Fruit fly (Drosophila melanogaster) whole organism, prepupa: Measurements from ENCODE around the gene Ubc84D.

Experiments
- Blimp-1 ChIP-seq: fragments of 200-800 bp; sonication (Bioruptor generic); optimal IDR thresholded peaks from 3 replicates; lab custom pipeline; 2017; ENCODE audit warnings: missing biosample characterization, missing genetic modification characterization, mild to moderate bottlenecking, moderate library complexity, missing genetic modification reagents
- CG10631 ChIP-seq: fragments of 200-800 bp; sonication (Bioruptor generic); optimal IDR thresholded peaks from 2 replicates; lab custom pipeline; 2016; ENCODE audit warnings: missing biosample characterization, missing genetic modification characterization
- CG11294 ChIP-seq: fragments of 200-800 bp; sonication (Bioruptor generic); IDR thresholded peaks from 2 replicates; pipeline ENCODE4 v1.3.6; 2022; ENCODE audit warnings: missing biosample characterization, missing genetic modification characterization
- CG11762 ChIP-seq: fragments of 200-800 bp; sonication (Bioruptor generic); optimal IDR thresholded peaks from 3 replicates; lab custom pipeline; 2016; ENCODE audit warnings: missing biosample characterization, missing genetic modification characterization; ENCODE audit not compliant: insufficient read depth
- CG11902 ChIP-seq: fragments of 200-800 bp; sonication (Bioruptor generic); optimal IDR thresholded peaks from 3 replicates; lab custom pipeline; 2016; ENCODE audit warnings: missing biosample characterization, missing genetic modification characterization
- CG15336 ChIP-seq: fragments of 200-800 bp; sonication (Bioruptor generic); IDR thresholded peaks from 2 replicates; pipeline ENCODE4 v1.3.6; 2022; ENCODE audit warnings: missing biosample characterization, missing genetic modification characterization
- CG1621 ChIP-seq: fragments of 200-800 bp; sonication (Bioruptor generic); optimal IDR thresholded peaks from 3 replicates; lab custom pipeline; 2018; ENCODE audit warnings: missing biosample characterization, mild to moderate bottlenecking, missing genetic modification characterization
- CG16779 ChIP-seq: fragments of 200-800 bp; sonication (Bioruptor generic); optimal IDR thresholded peaks from 3 replicates; lab custom pipeline; 2017; ENCODE audit warnings: missing biosample characterization, mild to moderate bottlenecking, missing genetic modification characterization
- CG3032 ChIP-seq: fragments of 200-800 bp; optimal IDR thresholded peaks from 2 replicates; lab custom pipeline; 2019; ENCODE audit warnings: missing biosample characterization, mild to moderate bottlenecking, missing genetic modification characterization, moderate library complexity
- CG32006 ChIP-seq: fragments of 200-800 bp; sonication (Bioruptor generic); optimal IDR thresholded peaks from 3 replicates; lab custom pipeline; 2017; ENCODE audit warnings: missing biosample characterization, mild to moderate bottlenecking, missing genetic modification characterization
- CG3919 ChIP-seq: fragments of 200-800 bp; sonication (Bioruptor generic); optimal IDR thresholded peaks from 3 replicates; lab custom pipeline; 2016; ENCODE audit warnings: missing biosample characterization, missing genetic modification characterization
- CG6276 ChIP-seq: fragments of 200-800 bp; sonication (Bioruptor generic); optimal IDR thresholded peaks from 2 replicates; lab custom pipeline; 2017; ENCODE audit warnings: missing biosample characterization, mild to moderate bottlenecking, missing genetic modification characterization
- CG7368 ChIP-seq: fragments of 200-800 bp; sonication (Bioruptor generic); optimal IDR thresholded peaks from 3 replicates; lab custom pipeline; 2016; ENCODE audit warnings: missing biosample characterization, missing genetic modification characterization
- CG8119 ChIP-seq: fragments of 200-800 bp; sonication (Bioruptor generic); IDR thresholded peaks from 3 replicates; pipeline ENCODE4 v1.3.6; 2022; ENCODE audit warnings: missing biosample characterization, missing genetic modification characterization
- CG8319 ChIP-seq: fragments of 200-800 bp; sonication (Bioruptor generic); optimal IDR thresholded peaks from 3 replicates; lab custom pipeline; 2016; ENCODE audit warnings: missing biosample characterization, missing genetic modification characterization
- Eip78C ChIP-seq: fragments of 200-800 bp; sonication (Bioruptor generic); peaks from one replicate; lab custom pipeline; 2016; ENCODE audit warnings: missing biosample characterization, missing genetic modification characterization
- Ets96B ChIP-seq: fragments of 200-800 bp; optimal IDR thresholded peaks from 2 replicates; lab custom pipeline; 2019; ENCODE audit warnings: missing biosample characterization, mild to moderate bottlenecking, missing genetic modification characterization, moderate library complexity
- Hr38 ChIP-seq: sonication (Bioruptor generic); optimal IDR thresholded peaks from 2 replicates; lab custom pipeline; 2016; ENCODE audit warnings: missing biosample characterization, missing genetic modification characterization
- Hr39 ChIP-seq: fragments of 200-800 bp; sonication (Bioruptor generic); optimal IDR thresholded peaks from 2 replicates; lab custom pipeline; 2016; ENCODE audit warnings: missing biosample characterization, missing genetic modification characterization
- Hr4 ChIP-seq: fragments of 200-800 bp; sonication (Bioruptor generic); optimal IDR thresholded peaks from 3 replicates; lab custom pipeline; 2016; ENCODE audit warnings: missing biosample characterization, missing genetic modification characterization
- Lpt ChIP-seq: fragments of 200-800 bp; sonication (Bioruptor generic); optimal IDR thresholded peaks from 3 replicates; lab custom pipeline; 2016; ENCODE audit warnings: missing biosample characterization, missing genetic modification characterization
- OdsH ChIP-seq: fragments of 200-800 bp; sonication (Bioruptor generic); optimal IDR thresholded peaks from 3 replicates; lab custom pipeline; 2016; ENCODE audit warnings: missing biosample characterization, missing genetic modification characterization
- Sox102F ChIP-seq: fragments of 200-800 bp; sonication (Bioruptor generic); optimal IDR thresholded peaks from 2 replicates; lab custom pipeline; 2016; ENCODE audit warnings: missing biosample characterization, mild to moderate bottlenecking, missing genetic modification characterization
- Sox14 ChIP-seq: fragments of 200-800 bp; sonication (Bioruptor generic); optimal IDR thresholded peaks from 3 replicates; lab custom pipeline; 2016; ENCODE audit warnings: missing biosample characterization, missing genetic modification characterization
- achi ChIP-seq: fragments of 200-800 bp; sonication (Bioruptor generic); optimal IDR thresholded peaks from 3 replicates; lab custom pipeline; 2016; ENCODE audit warnings: missing biosample characterization, missing genetic modification characterization
- cyc ChIP-seq: fragments of 200-800 bp; sonication (Bioruptor generic); optimal IDR thresholded peaks from 3 replicates; lab custom pipeline; 2016; ENCODE audit warnings: missing biosample characterization, missing genetic modification characterization
- dsx ChIP-seq: fragments of 200-800 bp; optimal IDR thresholded peaks from 3 replicates; lab custom pipeline; 2019; ENCODE audit warnings: missing biosample characterization, mild to moderate bottlenecking, missing genetic modification characterization, moderate library complexity; ENCODE audit not compliant: poor library complexity, severe bottlenecking
- eg ChIP-seq: fragments of 200-800 bp; sonication (Bioruptor generic); IDR thresholded peaks from 3 replicates; pipeline ENCODE4 v1.3.6; 2022; ENCODE audit warnings: missing biosample characterization, missing genetic modification characterization
- fd59A ChIP-seq: fragments of 200-800 bp; sonication (Bioruptor generic); optimal IDR thresholded peaks from 2 replicates; lab custom pipeline; 2017; ENCODE audit warnings: missing biosample characterization, mild to moderate bottlenecking, missing genetic modification characterization, missing genetic modification reagents
- fkh ChIP-seq: fragments of 200-800 bp; sonication (Bioruptor generic); optimal IDR thresholded peaks from 3 replicates; lab custom pipeline; 2017; ENCODE audit warnings: missing biosample characterization, mild to moderate bottlenecking, missing genetic modification characterization, moderate library complexity
- spab ChIP-seq: fragments of 200-800 bp; sonication (Bioruptor generic); optimal IDR thresholded peaks from 2 replicates; lab custom pipeline; 2017; ENCODE audit warnings: missing biosample characterization, mild to moderate bottlenecking, missing genetic modification characterization, missing genetic modification reagents
- ss ChIP-seq, 2 experiments: fragments of 200-800 bp; sonication (Bioruptor generic); optimal IDR thresholded peaks; 2 replicates in 1 of 2; 3 replicates in 1 of 2; lab custom pipeline; 2017 to 2018; ENCODE audit warnings: mild to moderate bottlenecking in 2 of 2, missing biosample characterization in 2 of 2, missing genetic modification characterization in 2 of 2, moderate library complexity in 1 of 2
- svp ChIP-seq: fragments of 200-800 bp; sonication (Bioruptor generic); peaks from one replicate; lab custom pipeline; 2016; ENCODE audit warnings: missing biosample characterization, missing genetic modification characterization
- vri ChIP-seq: fragments of 200-800 bp; sonication (Bioruptor generic); optimal IDR thresholded peaks from 3 replicates; lab custom pipeline; 2016; ENCODE audit warnings: missing biosample characterization, mild to moderate bottlenecking, missing genetic modification characterization

Gene Ubc84D

dm6 chr3R:7502276-7502675 is 17.0 kb downstream of the Ubc84D start, which contains the start of gene Mics1:
Gene Mics1 (minus strand): TSS chr3R:7502376.
- TF ChIP-seq CG3919 (GFP tag; lab: Kevin White, UChicago): no peak
- TF ChIP-seq Sox14 (GFP tag; lab: Kevin White, UChicago): no peak
- TF ChIP-seq svp (GFP tag; lab: Kevin White, UChicago): peak; percentile 11

dm6 chr3R:7500513-7500912 is 18.7 kb downstream of the Ubc84D start:
- peak; percentile 10 for TF ChIP-seq Hr39 (GFP tag; lab: Kevin White, UChicago)
- no peak for TF ChIP-seq CG11762 (GFP tag; lab: Kevin White, UChicago)

DNA sequence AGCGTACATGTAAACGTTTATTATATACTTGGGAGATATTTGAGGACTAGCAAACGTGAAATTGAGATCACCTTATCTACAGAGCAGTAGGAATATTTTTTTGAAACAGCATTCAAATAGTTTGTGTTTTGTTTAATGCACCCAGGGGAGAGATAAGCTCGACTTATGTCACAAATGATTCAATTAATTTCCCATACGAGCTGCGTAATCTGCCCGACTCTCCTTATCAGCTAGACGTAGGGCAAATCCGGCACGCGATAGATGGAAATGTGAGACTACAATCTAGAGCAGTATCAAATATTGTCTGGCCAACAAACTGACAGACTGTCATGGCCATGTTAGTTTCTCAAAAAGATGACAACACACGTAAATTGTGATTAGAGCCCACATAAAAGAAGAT is 19.8 kb downstream of the Ubc84D start:
- TF ChIP-seq vri (GFP tag; lab: Kevin White, UChicago) (peak; percentile 51), Sox102F (GFP tag; lab: Kevin White, UChicago) (no peak), svp (GFP tag; lab: Kevin White, UChicago) (peak; percentile 77)

dm6 chr3R:7497488-7497887 is 21.8 kb downstream of the Ubc84D start:
- TF ChIP-seq CG3032 (no peak), cyc (GFP tag; lab: Kevin White, UChicago) (no peak), vri (GFP tag; lab: Kevin White, UChicago) (peak; percentile 74), Eip78C (GFP tag; lab: Kevin White, UChicago) (peak; percentile 18), Hr39 (GFP tag; lab: Kevin White, UChicago) (no peak), fkh (GFP tag; lab: Kevin White, UChicago) (peak; percentile 46)
- TF ChIP-seq, all 60 proteins: peak for 3

- TF ChIP-seq CG11294 (GFP tag; lab: Robert Waterston, UW) (no peak), achi (GFP tag; lab: Kevin White, UChicago) (no peak), dsx (GFP tag; lab: Kevin White, UChicago) (no peak), CG11902 (GFP tag; lab: Kevin White, UChicago) (no peak), Hr39 (GFP tag; lab: Kevin White, UChicago) (no peak), vri (GFP tag; lab: Kevin White, UChicago) (no peak), CG32006 (GFP tag; lab: Kevin White, UChicago) (no peak), CG6276 (GFP tag; lab: Kevin White, UChicago) (no peak), cyc (GFP tag; lab: Kevin White, UChicago) (no peak), eg (no peak), fd59A (GFP tag; lab: Kevin White, UChicago) (no peak), Eip78C (GFP tag; lab: Kevin White, UChicago) (no peak), ss (GFP tag; optimal IDR thresholded peaks at IDR 0.05; lab: Kevin White, UChicago) (no peak), Blimp-1 (GFP tag; lab: Kevin White, UChicago) (no peak), CG7368 (GFP tag; lab: Kevin White, UChicago) (no peak), CG10631 (GFP tag; lab: Kevin White, UChicago) (no peak), CG8119 (GFP tag; lab: Robert Waterston, UW) (no peak)
Measured at dm6 chr3R:7493745-7494144, 25.5 kb downstream of the Ubc84D start, which contains the start of gene alpha-Est10. Gene alpha-Est10 (minus strand): TSS chr3R:7493845.

DNA sequence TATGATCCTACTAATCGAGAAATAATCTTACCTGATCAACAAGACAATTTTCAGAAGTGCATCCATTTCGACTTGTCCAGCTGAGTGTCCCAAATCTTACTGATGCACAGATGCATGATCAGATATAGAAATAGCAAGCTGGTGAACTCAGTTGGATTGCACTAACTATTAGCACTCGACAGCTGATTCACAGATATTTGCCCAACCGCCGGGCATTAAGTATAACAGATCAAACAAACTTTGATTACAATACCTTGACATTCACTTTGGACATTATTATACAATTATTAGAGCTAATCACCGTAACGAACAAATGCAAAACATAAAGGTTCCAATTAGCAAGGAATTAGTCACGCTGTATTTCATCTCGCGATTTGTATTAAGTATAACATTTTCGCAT is 26.1 kb downstream of the Ubc84D start, which contains the start of gene CG42656:
Gene CG42656, minus strand, starts transcription at position 101 of the 400 bp plus-strand sequence.
- TF ChIP-seq cyc (GFP tag; lab: Kevin White, UChicago) (no peak), CG15336 (GFP tag; lab: Robert Waterston, UW) (no peak), Hr4 (no peak), CG32006 (GFP tag; lab: Kevin White, UChicago) (no peak), Hr38 (no peak), CG8319 (GFP tag; lab: Kevin White, UChicago) (no peak), OdsH (no peak), Ets96B (tag; lab: Kevin White, UChicago) (no peak), svp (GFP tag; lab: Kevin White, UChicago) (no peak), CG1621 (no peak), CG16779 (tag; lab: Kevin White, UChicago) (no peak), CG6276 (GFP tag; lab: Kevin White, UChicago) (no peak), Sox102F (GFP tag; lab: Kevin White, UChicago) (no peak), dsx (GFP tag; lab: Kevin White, UChicago) (no peak), Lpt (GFP tag; lab: Kevin White, UChicago) (no peak), CG11902 (GFP tag; lab: Kevin White, UChicago) (no peak), fkh (GFP tag; lab: Kevin White, UChicago) (no peak), spab (no peak)
